Worm (Caenorhabditis elegans): ENCODE results near the gene F14H12.6.

DNA sequence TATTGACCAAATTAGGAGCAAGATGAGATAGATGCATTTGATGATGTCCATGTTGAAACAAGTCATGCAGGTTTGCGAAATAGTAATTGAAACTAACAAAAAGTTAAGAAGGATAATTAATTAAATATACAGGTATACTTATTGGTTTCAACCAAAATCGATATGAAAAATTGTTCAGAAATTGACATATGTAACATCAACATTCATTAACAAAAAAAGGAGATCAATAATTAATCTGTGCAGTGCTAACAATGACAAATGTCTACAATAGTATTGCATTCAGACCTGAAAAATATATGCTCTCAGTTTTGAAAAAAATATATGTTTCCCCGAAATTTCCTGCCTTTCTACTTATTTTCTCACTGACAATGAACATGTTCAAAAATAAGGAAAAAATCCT, 11.4 kb upstream of the F14H12.6 start, which contains the start of gene R160.4:
- no peak for TF ChIP-seq snpc-4 (tag; optimal IDR thresholded peaks at IDR 0.05)
- no peak for TF ChIP-seq ceh-43 (GFP tag; optimal IDR thresholded peaks at IDR 0.05)
- no peak for TF ChIP-seq nhr-12 (tag; optimal IDR thresholded peaks at IDR 0.05)
- TF ChIP-seq ztf-11 (tag; optimal IDR thresholded peaks at IDR 0.05): no peak
- TF ChIP-seq ham-2 (GFP tag; optimal IDR thresholded peaks at IDR 0.05): no peak
- TF ChIP-seq nhr-28 (tag; optimal IDR thresholded peaks at IDR 0.05): no peak
- TF ChIP-seq M03D4.4 (tag; optimal IDR thresholded peaks at IDR 0.05): no peak
- TF ChIP-seq pha-4 (tag; optimal IDR thresholded peaks at IDR 0.05): no peak
- no peak for TF ChIP-seq lin-13 (tag; optimal IDR thresholded peaks at IDR 0.05)
- no peak for TF ChIP-seq elt-1 (tag; optimal IDR thresholded peaks at IDR 0.05; ENCODE audit: borderline replicate concordance, insufficient read depth)
